Fruit fly (Drosophila melanogaster): ENCODE data around the gene ChT.

DNA sequence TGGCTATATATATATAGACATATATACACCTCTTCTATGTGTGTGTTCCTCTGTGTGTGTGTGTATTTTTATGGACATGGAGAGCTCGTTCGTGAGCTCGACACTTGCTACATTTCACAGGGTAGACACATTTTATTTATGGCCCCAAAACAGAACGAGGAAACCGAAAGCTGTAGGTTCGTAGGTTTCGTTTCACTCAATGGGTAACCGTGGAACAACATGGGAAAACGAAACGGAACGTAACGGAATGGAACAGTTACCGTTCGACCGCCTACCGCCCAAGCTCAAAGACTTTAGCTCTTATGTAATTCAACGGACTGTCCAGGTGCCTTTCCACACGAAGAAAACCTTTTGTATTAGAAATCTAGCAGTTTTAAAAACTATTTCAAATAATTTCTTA, 25.9 kb downstream of the ChT start:
- TF ChIP-seq insv (optimal IDR thresholded peaks at IDR 0.05) (no peak), psq (optimal IDR thresholded peaks at IDR 0.05) (no peak), h (optimal IDR thresholded peaks at IDR 0.05) (no peak), Sin3A (optimal IDR thresholded peaks at IDR 0.05) (no peak), Myc (optimal IDR thresholded peaks at IDR 0.05) (no peak)
